Worm (Caenorhabditis elegans): ENCODE measurements around the gene C25E10.4.

C25E10.4 gene

ce11 chrV:9058627-9059026 lies 25.3 kb downstream of the C25E10.4 start, which contains the start of gene C25E10.11:
TSS of gene C25E10.11 (minus strand) at chrV:9058727.
- TF ChIP-seq nhr-90 (tag; optimal IDR thresholded peaks at IDR 0.05; ENCODE audit: poor library complexity), result no peak
- TF ChIP-seq unc-130 (tag; optimal IDR thresholded peaks at IDR 0.05), result no peak
- no peak for TF ChIP-seq efl-1 (optimal IDR thresholded peaks at IDR 0.05)
- TF ChIP-seq efl-1 (GFP tag; optimal IDR thresholded peaks at IDR 0.05 in 1 of 2), result no peak
- no peak for TF ChIP-seq sup-37 (GFP tag; optimal IDR thresholded peaks at IDR 0.05)
- no peak for TF ChIP-seq xbp-1 (tag; optimal IDR thresholded peaks at IDR 0.05)
- TF ChIP-seq lsy-2 (tag; optimal IDR thresholded peaks at IDR 0.05), result no peak

- no peak for TF ChIP-seq unc-86 (tag; optimal IDR thresholded peaks at IDR 0.05)
- no peak for TF ChIP-seq lir-3 (tag; optimal IDR thresholded peaks at IDR 0.05; ENCODE audit: poor library complexity)
- peak; percentile 26 for TF ChIP-seq fkh-8 (tag; optimal IDR thresholded peaks at IDR 0.05)
- no peak for TF ChIP-seq snu-23 (GFP tag; optimal IDR thresholded peaks at IDR 0.05)
- no peak for TF ChIP-seq nhr-20 (tag; optimal IDR thresholded peaks at IDR 0.05)
These were observed 26.1 kb downstream of the C25E10.4 start, which contains the start of the genes C25E10.16 and C25E10.13 for ce11 chrV:9059468-9059867. TSS of gene C25E10.16 (minus strand) at chrV:9059568. TSS of gene C25E10.13 (plus strand) at chrV:9059723.

- TF ChIP-seq fos-1 (tag; optimal IDR thresholded peaks at IDR 0.05) (no peak), jun-1 (tag; optimal IDR thresholded peaks at IDR 0.05) (no peak), mef-2 (tag; optimal IDR thresholded peaks at IDR 0.05) (no peak)
These were observed 29.0 kb downstream of the C25E10.4 start, which contains the start of gene C25E10.12 for ce11 chrV:9062341-9062740. TSS of gene C25E10.12 (minus strand) at chrV:9062441.

- TF ChIP-seq ceh-90 (tag; optimal IDR thresholded peaks at IDR 0.05) (no peak), nhr-85 (tag) (peak; percentile 23), lin-13 (GFP tag; optimal IDR thresholded peaks at IDR 0.05) (no peak), snpc-4 (tag; optimal IDR thresholded peaks at IDR 0.05) (no peak), swsn-7 (tag; optimal IDR thresholded peaks at IDR 0.05) (no peak), dpl-1 (GFP tag; optimal IDR thresholded peaks at IDR 0.05) (no peak), fkh-8 (tag; optimal IDR thresholded peaks at IDR 0.05) (no peak), egl-27 (tag; optimal IDR thresholded peaks at IDR 0.05) (no peak), nhr-77 (tag; optimal IDR thresholded peaks at IDR 0.05) (no peak), mdl-1 (tag; optimal IDR thresholded peaks at IDR 0.05) (no peak), zip-4 (GFP tag; optimal IDR thresholded peaks at IDR 0.05) (no peak), dsc-1 (tag; optimal IDR thresholded peaks at IDR 0.05) (no peak), lin-14 (GFP tag; optimal IDR thresholded peaks at IDR 0.05) (no peak), efl-1 (optimal IDR thresholded peaks at IDR 0.05) (no peak), efl-1 (GFP tag; optimal IDR thresholded peaks at IDR 0.05 in 1 of 2) (peak in 1 of 2 experiments; percentile 89), mef-2 (tag; optimal IDR thresholded peaks at IDR 0.05) (no peak), tlp-1 (tag; optimal IDR thresholded peaks at IDR 0.05) (no peak), zag-1 (tag; optimal IDR thresholded peaks at IDR 0.05) (no peak), blmp-1 (tag; optimal IDR thresholded peaks at IDR 0.05) (peak; percentile 18), nhr-19 (GFP tag; conservative IDR thresholded peaks at IDR 0.05) (no peak)
These were observed 29.8 kb downstream of the C25E10.4 start for ce11 chrV:9063134-9063533.

- no peak for TF ChIP-seq swsn-7 (tag; optimal IDR thresholded peaks at IDR 0.05)
- TF ChIP-seq egl-27 (tag; optimal IDR thresholded peaks at IDR 0.05), result no peak
- no peak for TF ChIP-seq C34B4.2 (tag; optimal IDR thresholded peaks at IDR 0.05)
- no peak for TF ChIP-seq efl-1 (optimal IDR thresholded peaks at IDR 0.05)
- TF ChIP-seq efl-1 (GFP tag; optimal IDR thresholded peaks at IDR 0.05 in 1 of 2), result peak in 1 of 2 experiments; percentile 29
- TF ChIP-seq ama-1 (optimal IDR thresholded peaks at IDR 0.05), result no peak
- TF ChIP-seq efl-3 (GFP tag; optimal IDR thresholded peaks at IDR 0.05), result no peak
- peak; percentile 54 for TF ChIP-seq nhr-85 (tag)
These were observed 31.6 kb downstream of the C25E10.4 start for ce11 chrV:9065001-9065400.

- TF ChIP-seq ets-5 (GFP tag; IDR thresholded peaks at IDR 0.05) (no peak), nhr-11 (tag; optimal IDR thresholded peaks at IDR 0.05) (no peak), aha-1 (tag; optimal IDR thresholded peaks at IDR 0.05) (no peak), swsn-7 (tag; optimal IDR thresholded peaks at IDR 0.05) (no peak), nhr-85 (tag) (peak; percentile 91), blmp-1 (tag; optimal IDR thresholded peaks at IDR 0.05) (peak; percentile 72), nhr-20 (tag; optimal IDR thresholded peaks at IDR 0.05) (peak; percentile 11), lsy-2 (tag; optimal IDR thresholded peaks at IDR 0.05) (peak in 1 of 2 experiments; percentile 3), C04F5.9 (tag; optimal IDR thresholded peaks at IDR 0.05) (no peak), lin-14 (GFP tag; optimal IDR thresholded peaks at IDR 0.05) (peak; percentile 62), snu-23 (GFP tag; optimal IDR thresholded peaks at IDR 0.05) (peak; percentile 16), nhr-12 (tag; optimal IDR thresholded peaks at IDR 0.05) (no peak), isw-1 (GFP tag; IDR thresholded peaks at IDR 0.05) (no peak), elt-3 (tag; optimal IDR thresholded peaks at IDR 0.05) (no peak), vab-15 (tag; optimal IDR thresholded peaks at IDR 0.05) (no peak)
These were observed 32.5 kb downstream of the C25E10.4 start for ce11 chrV:9065915-9066314.

Data from whole organism, L1 larva.